Fruit fly (Drosophila melanogaster) whole organism, embryonic: ENCODE data around the gene Twdlalpha.

ENCODE experiments used
- Antp ChIP-seq: fragments of 200-800 bp; sonication (Bioruptor generic); optimal IDR thresholded peaks from 3 replicates; lab custom pipeline; 2016; ENCODE audit warnings: missing biosample characterization, missing genetic modification characterization
- B-H2 ChIP-seq: fragments of 200-800 bp; sonication (Bioruptor generic); optimal IDR thresholded peaks from 2 replicates; lab custom pipeline; 2018; ENCODE audit warnings: missing biosample characterization, mild to moderate bottlenecking, missing genetic modification characterization
- CG10543 ChIP-seq: fragments of 200-800 bp; sonication (Bioruptor generic); optimal IDR thresholded peaks from 3 replicates; lab custom pipeline; 2017; ENCODE audit warnings: missing biosample characterization, mild to moderate bottlenecking, missing genetic modification characterization, moderate library complexity
- CG10565 ChIP-seq: fragments of 200-800 bp; sonication (Bioruptor generic); optimal IDR thresholded peaks from 3 replicates; lab custom pipeline; 2016; ENCODE audit warnings: missing biosample characterization, mild to moderate bottlenecking, missing genetic modification characterization
- CG14050 ChIP-seq: fragments of 200-800 bp; sonication (Bioruptor generic); IDR thresholded peaks from 3 replicates; pipeline ENCODE4 v1.3.6; 2022; ENCODE audit warnings: missing biosample characterization, missing genetic modification characterization
- CG14441 ChIP-seq: fragments of 200-800 bp; sonication (Bioruptor generic); IDR thresholded peaks from 2 replicates; pipeline ENCODE4 v1.3.6; 2022; ENCODE audit warnings: missing biosample characterization, missing genetic modification characterization
- CG17328 ChIP-seq: fragments of 200-800 bp; sonication (Bioruptor generic); IDR thresholded peaks from 2 replicates; pipeline ENCODE4 v1.3.6; 2022; ENCODE audit warnings: missing biosample characterization, missing genetic modification characterization
- CG17385 ChIP-seq: fragments of 200-800 bp; sonication (Bioruptor generic); optimal IDR thresholded peaks from 3 replicates; lab custom pipeline; 2018; ENCODE audit warnings: missing biosample characterization, mild to moderate bottlenecking, missing genetic modification characterization
- CG2199 ChIP-seq: fragments of 200-800 bp; sonication (Bioruptor generic); IDR thresholded peaks from 3 replicates; pipeline ENCODE4 v1.3.6; 2022; ENCODE audit warnings: missing biosample characterization, missing genetic modification characterization
- CG2202 ChIP-seq: fragments of 200-800 bp; sonication (Bioruptor generic); optimal IDR thresholded peaks from 2 replicates; lab custom pipeline; 2018; ENCODE audit warnings: missing biosample characterization, mild to moderate bottlenecking, missing genetic modification characterization
- CG2712 ChIP-seq: fragments of 200-800 bp; optimal IDR thresholded peaks from 3 replicates; lab custom pipeline; 2019; ENCODE audit warnings: missing biosample characterization, mild to moderate bottlenecking, missing genetic modification characterization, moderate library complexity
- CG2875 ChIP-seq: fragments of 200-800 bp; sonication (Bioruptor generic); optimal IDR thresholded peaks from 2 replicates; lab custom pipeline; 2017; ENCODE audit warnings: missing biosample characterization, mild to moderate bottlenecking, missing genetic modification characterization, missing genetic modification reagents
- CG32532 ChIP-seq: fragments of 200-800 bp; sonication (Bioruptor generic); IDR thresholded peaks from 2 replicates; pipeline ENCODE4 v1.3.6; 2022; ENCODE audit warnings: missing biosample characterization, missing genetic modification characterization
- CG34422 ChIP-seq: fragments of 200-800 bp; sonication (Bioruptor generic); IDR thresholded peaks from 3 replicates; pipeline ENCODE4 v1.3.6; 2022; ENCODE audit warnings: missing biosample characterization, missing genetic modification characterization
- CG43689 ChIP-seq: fragments of 200-800 bp; sonication (Bioruptor generic); IDR thresholded peaks from 2 replicates; pipeline ENCODE4 v1.3.6; 2022; ENCODE audit warnings: missing biosample characterization, missing genetic modification characterization
- CG4820 ChIP-seq: fragments of 200-800 bp; sonication (Bioruptor generic); optimal IDR thresholded peaks from 3 replicates; lab custom pipeline; 2016; ENCODE audit warnings: missing biosample characterization, missing genetic modification characterization
- CG5953 ChIP-seq: fragments of 200-800 bp; sonication (Bioruptor generic); IDR thresholded peaks from 2 replicates; pipeline ENCODE4 v1.3.6; 2022; ENCODE audit warnings: missing biosample characterization, missing genetic modification characterization
- CG6689 ChIP-seq: fragments of 200-800 bp; sonication (Bioruptor generic); IDR thresholded peaks from 2 replicates; pipeline ENCODE4 v1.3.6; 2022; ENCODE audit warnings: missing biosample characterization, missing genetic modification characterization
- CG7372 ChIP-seq: fragments of 200-800 bp; sonication (Bioruptor generic); IDR thresholded peaks from 2 replicates; pipeline ENCODE4 v1.3.6; 2022; ENCODE audit warnings: missing biosample characterization, missing genetic modification characterization
- CG8388 ChIP-seq: fragments of 200-800 bp; sonication (Bioruptor generic); optimal IDR thresholded peaks from 2 replicates; lab custom pipeline; 2019; ENCODE audit warnings: missing biosample characterization, mild to moderate bottlenecking, missing genetic modification characterization, moderate library complexity
- Dp ChIP-seq: fragments of 200-800 bp; sonication (Bioruptor generic); optimal IDR thresholded peaks from 2 replicates; lab custom pipeline; 2018; ENCODE audit warnings: missing biosample characterization, mild to moderate bottlenecking, missing genetic modification characterization, moderate library complexity
- HLH4C ChIP-seq: fragments of 200-800 bp; sonication (Bioruptor generic); IDR thresholded peaks from 3 replicates; pipeline ENCODE4 v1.3.6; 2022; ENCODE audit warnings: missing biosample characterization, missing genetic modification characterization; ENCODE audit not compliant: partially characterized antibody
- HmgD ChIP-seq: fragments of 200-800 bp; sonication (Bioruptor generic); optimal IDR thresholded peaks from 3 replicates; lab custom pipeline; 2016; ENCODE audit warnings: missing biosample characterization, missing genetic modification characterization
- NFAT ChIP-seq: fragments of 200-800 bp; sonication (Bioruptor generic); IDR thresholded peaks from 2 replicates; pipeline ENCODE4 v1.3.6; 2022; ENCODE audit warnings: missing biosample characterization, missing genetic modification characterization
- Scr ChIP-seq: fragments of 200-800 bp; sonication (Bioruptor generic); IDR thresholded peaks from 2 replicates; pipeline ENCODE4 v1.3.6; 2022; ENCODE audit warnings: missing biosample characterization, missing genetic modification characterization; ENCODE audit not compliant: partially characterized antibody
- Sox102F ChIP-seq: fragments of 200-800 bp; sonication (Bioruptor generic); optimal IDR thresholded peaks from 2 replicates; lab custom pipeline; 2018; ENCODE audit warnings: missing biosample characterization, mild to moderate bottlenecking, missing genetic modification characterization, moderate library complexity
- Tbp ChIP-seq: fragments of >200 bp; optimal IDR thresholded peaks from 2 replicates; lab custom pipeline; 2018; ENCODE audit warnings: missing biosample characterization, missing genetic modification characterization
- Usf ChIP-seq: fragments of 200-800 bp; sonication (Bioruptor generic); optimal IDR thresholded peaks from 2 replicates; lab custom pipeline; 2017; ENCODE audit warnings: missing genotype, missing biosample characterization, missing genetic modification characterization
- ab ChIP-seq: fragments of 200-800 bp; sonication (Bioruptor generic); optimal IDR thresholded peaks from 2 replicates; lab custom pipeline; 2016; ENCODE audit warnings: missing biosample characterization, missing genetic modification characterization
- bbx ChIP-seq: fragments of 200-800 bp; sonication (Bioruptor generic); IDR thresholded peaks from 2 replicates; pipeline ENCODE4 v1.3.6; 2022; ENCODE audit warnings: missing biosample characterization, missing genetic modification characterization; ENCODE audit not compliant: partially characterized antibody
- br ChIP-seq: fragments of >200 bp; optimal IDR thresholded peaks from 2 replicates; lab custom pipeline; 2017
- cato ChIP-seq: fragments of 200-800 bp; sonication (Bioruptor generic); optimal IDR thresholded peaks from 2 replicates; lab custom pipeline; 2016; ENCODE audit warnings: missing biosample characterization, missing genetic modification characterization, borderline replicate concordance
- chm ChIP-seq: fragments of 200-800 bp; sonication (Bioruptor generic); IDR thresholded peaks from 2 replicates; pipeline ENCODE4 v1.3.6; 2022; ENCODE audit warnings: missing biosample characterization, missing genetic modification characterization
- cwo ChIP-seq: fragments of 200-800 bp; sonication (Bioruptor generic); optimal IDR thresholded peaks from 3 replicates; lab custom pipeline; 2017; ENCODE audit warnings: missing biosample characterization, missing genetic modification characterization, mild to moderate bottlenecking, moderate library complexity, missing genetic modification reagents
- dmrt99B ChIP-seq: fragments of 200-800 bp; sonication (Bioruptor generic); optimal IDR thresholded peaks from 2 replicates; lab custom pipeline; 2018; ENCODE audit warnings: missing biosample characterization, mild to moderate bottlenecking, missing genetic modification characterization, moderate library complexity
- dpn ChIP-seq, 2 experiments: fragments of 200-800 bp; sonication (Bioruptor generic); optimal IDR thresholded peaks; 3 replicates each; lab custom pipeline; 2016; ENCODE audit warnings: missing biosample characterization in 2 of 2, missing genetic modification characterization in 2 of 2
- ewg ChIP-seq: fragments of 200-800 bp; sonication (Bioruptor generic); optimal IDR thresholded peaks from 3 replicates; lab custom pipeline; 2017; ENCODE audit warnings: mild to moderate bottlenecking, missing biosample characterization, missing genetic modification reagents, missing genetic modification characterization
- grn ChIP-seq: fragments of 200-800 bp; sonication (Bioruptor generic); optimal IDR thresholded peaks from 3 replicates; lab custom pipeline; 2017; ENCODE audit warnings: missing biosample characterization, missing genetic modification characterization
- ind ChIP-seq: fragments of 200-800 bp; sonication (Bioruptor generic); optimal IDR thresholded peaks from 3 replicates; lab custom pipeline; 2016; ENCODE audit warnings: missing biosample characterization, missing genetic modification characterization
- kay ChIP-seq: fragments of 200-800 bp; sonication (Bioruptor generic); optimal IDR thresholded peaks from 2 replicates; lab custom pipeline; 2016; ENCODE audit warnings: missing biosample characterization, missing genetic modification characterization
- kni ChIP-seq: fragments of 200-800 bp; sonication (Bioruptor generic); optimal IDR thresholded peaks from 3 replicates; lab custom pipeline; 2017; ENCODE audit warnings: mild to moderate bottlenecking, missing biosample characterization, missing genetic modification reagents, missing genetic modification characterization
- nerfin-1 ChIP-seq: fragments of 200-800 bp; sonication (Bioruptor generic); optimal IDR thresholded peaks from 3 replicates; lab custom pipeline; 2019; ENCODE audit warnings: missing biosample characterization, mild to moderate bottlenecking, missing genetic modification characterization, moderate library complexity
- peb ChIP-seq: fragments of 200-800 bp; sonication (Bioruptor generic); IDR thresholded peaks from 2 replicates; pipeline ENCODE4 v1.3.6; 2022; ENCODE audit warnings: missing biosample characterization, missing genetic modification characterization
- salm ChIP-seq: fragments of 200-800 bp; sonication (Bioruptor generic); optimal IDR thresholded peaks from 2 replicates; lab custom pipeline; 2018; ENCODE audit warnings: missing biosample characterization, mild to moderate bottlenecking, missing genetic modification characterization
- sc ChIP-seq, 3 experiments: fragments of >200 bp in 2 of 3; fragments of 200-800 bp in 1 of 3; sonication (Bioruptor generic) in 1 of 3; optimal IDR thresholded peaks; 2 replicates in 2 of 3; 3 replicates in 1 of 3; lab custom pipeline; 2017; ENCODE audit warnings: mild to moderate bottlenecking in 1 of 3, missing biosample characterization in 1 of 3, missing genetic modification characterization in 1 of 3, missing genetic modification reagents in 1 of 3
- scrt ChIP-seq: fragments of 200-800 bp; sonication (Bioruptor generic); optimal IDR thresholded peaks from 2 replicates; lab custom pipeline; 2018; ENCODE audit warnings: missing biosample characterization, mild to moderate bottlenecking, missing genetic modification characterization, moderate library complexity
- sd ChIP-seq: fragments of 200-800 bp; sonication (Bioruptor generic); optimal IDR thresholded peaks from 3 replicates; lab custom pipeline; 2018; ENCODE audit warnings: missing biosample characterization, mild to moderate bottlenecking, missing genetic modification characterization, moderate library complexity
- sens ChIP-seq: fragments of 200-800 bp; sonication (Bioruptor generic); peaks from one replicate; lab custom pipeline; 2016; ENCODE audit warnings: missing biosample characterization, missing genetic modification characterization
- shn ChIP-seq: fragments of 200-800 bp; sonication (Bioruptor generic); optimal IDR thresholded peaks from 3 replicates; lab custom pipeline; 2016; ENCODE audit warnings: missing biosample characterization, missing genetic modification characterization
- wor ChIP-seq: fragments of 200-800 bp; sonication (Bioruptor generic); IDR thresholded peaks from 2 replicates; pipeline ENCODE4 v1.3.6; 2022; ENCODE audit warnings: missing biosample characterization, missing genetic modification characterization
- zfh2 ChIP-seq: fragments of 200-800 bp; sonication (Bioruptor generic); optimal IDR thresholded peaks from 2 replicates; lab custom pipeline; 2016; ENCODE audit warnings: missing biosample characterization, missing genetic modification characterization

The Twdlalpha gene

DNA sequence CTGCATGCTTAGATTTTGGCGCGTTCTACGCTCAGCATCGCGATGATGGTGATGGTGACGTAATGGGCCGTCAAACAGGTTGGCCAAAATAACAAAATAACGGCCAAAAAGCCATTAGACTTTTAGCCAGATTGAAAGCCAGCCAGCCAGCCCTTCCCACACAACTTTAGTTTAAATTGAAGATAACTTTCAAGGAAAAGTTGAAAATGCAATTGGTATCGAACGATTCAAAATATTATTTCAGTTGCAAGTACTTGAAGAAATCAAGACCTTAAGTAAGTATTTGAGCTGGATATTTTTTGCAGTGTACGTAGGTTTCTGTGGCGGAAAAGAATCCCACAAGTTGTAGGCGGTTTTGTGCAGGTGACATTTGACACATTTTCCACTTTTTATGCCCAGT lies 38.4 kb downstream of the Twdlalpha start (continued):
- TF ChIP-seq peb (GFP tag; lab: Robert Waterston, UW) (no peak), CG10543 (no peak), CG6689 (GFP tag; lab: Robert Waterston, UW) (peak; percentile 50; the same call in 1 of the 2 replicates), HmgD (no peak), shn (GFP tag; lab: Kevin White, UChicago) (peak; percentile 4), NFAT (GFP tag; lab: Robert Waterston, UW) (no peak), salm (tag; lab: Kevin White, UChicago) (no peak), CG2202 (no peak), B-H2 (no peak), Tbp (no peak), CG14050 (GFP tag; lab: Robert Waterston, UW) (no peak), CG7372 (0 out of 2 replicates have a peak, but pooled peaks have one; percentile 8), CG17385 (peak; percentile 6), nerfin-1 (no peak), CG2199 (GFP tag; lab: Robert Waterston, UW) (no peak), cwo (GFP tag; lab: Kevin White, UChicago) (peak; percentile 17), CG2712 (tag; lab: Kevin White, UChicago) (peak; percentile 11), scrt (peak; percentile 16), Usf (GFP tag; lab: Kevin White, UChicago) (no peak), wor (no peak), chm (GFP tag; lab: Robert Waterston, UW) (0 out of 2 replicates have a peak, but pooled peaks have one; percentile 9), CG8388 (GFP tag; lab: Kevin White, UChicago) (no peak), bbx (no peak), Antp (GFP tag; lab: Kevin White, UChicago) (peak; percentile 30), grn (GFP tag; lab: Kevin White, UChicago) (no peak), CG5953 (GFP tag; lab: Robert Waterston, UW) (no peak), Scr (GFP tag; lab: Robert Waterston, UW) (no peak), kay (GFP tag; lab: Kevin White, UChicago) (no peak), ab (no peak), br (lab: Kevin White, UChicago) (no peak), CG14441 (0 out of 2 replicates have a peak, but pooled peaks have one; percentile 8), CG17328 (0 out of 2 replicates have a peak, but pooled peaks have one; percentile 23), cato (no peak), ind (GFP tag; lab: Kevin White, UChicago) (peak; percentile 9), Sox102F (GFP tag; lab: Kevin White, UChicago) (peak; percentile 10), kni (GFP tag; lab: Kevin White, UChicago) (no peak), dpn (GFP tag; optimal IDR thresholded peaks at IDR 0.05; lab: Kevin White, UChicago) (peak in 1 of 2 experiments; percentile 22), ewg (no peak), sd (tag; lab: Kevin White, UChicago) (peak; percentile 23), CG10565 (GFP tag; lab: Kevin White, UChicago) (no peak), CG43689 (GFP tag; lab: Robert Waterston, UW) (no peak), sens (peak; percentile 68), CG4820 (no peak), dmrt99B (tag; lab: Kevin White, UChicago) (peak; percentile 25), CG32532 (peak; percentile 44; the same call in 1 of the 2 replicates), CG34422 (GFP tag; lab: Robert Waterston, UW) (peak; percentile 40; the same call in 1 of the 3 replicates), HLH4C (no peak), Dp (GFP tag; lab: Kevin White, UChicago) (no peak), zfh2 (GFP tag; lab: Kevin White, UChicago) (peak; percentile 41), CG2875 (GFP tag; lab: Kevin White, UChicago) (no peak), sc (optimal IDR thresholded peaks at IDR 0.05; lab: Kevin White, UChicago) (no peak), sc (GFP tag; optimal IDR thresholded peaks at IDR 0.05; lab: Kevin White, UChicago) (no peak)
